Worm (Caenorhabditis elegans) whole organism, L3 larva: ENCODE results near the gene Y59H11AR.10.

ENCODE experiments used
- aly-2 ChIP-seq: fragments of 150-350 bp; optimal IDR thresholded peaks from 2 replicates; lab custom pipeline; 2014; ENCODE audit warnings: missing biosample characterization, missing genetic modification characterization
- ceh-28 ChIP-seq: fragments of 150-350 bp; optimal IDR thresholded peaks from 2 replicates; lab custom pipeline; 2014; ENCODE audit warnings: missing biosample characterization, missing genetic modification reagents, missing genetic modification characterization
- ceh-9 ChIP-seq: sonication (generic microtip); optimal IDR thresholded peaks from 2 replicates; lab custom pipeline; 2018; ENCODE audit warnings: missing biosample characterization, missing genetic modification characterization
- elt-2 ChIP-seq: sonication (generic microtip); optimal IDR thresholded peaks from 2 replicates; lab custom pipeline; 2016; ENCODE audit warnings: missing genetic modification reagents, mild to moderate bottlenecking, missing genetic modification characterization, missing compliant biosample characterization
- fos-1 ChIP-seq: fragments of 150-350 bp; optimal IDR thresholded peaks from 2 replicates; lab custom pipeline; 2014; ENCODE audit warnings: missing biosample characterization, missing genetic modification characterization
- nfya-1 ChIP-seq: sonication (generic microtip); optimal IDR thresholded peaks from 2 replicates; lab custom pipeline; 2017; ENCODE audit warnings: missing genetic modification characterization, mild to moderate bottlenecking, missing compliant biosample characterization, antibody characterized with exemption, moderate library complexity; ENCODE audit not compliant: insufficient read depth
- nhr-77 ChIP-seq: fragments of 150-350 bp; optimal IDR thresholded peaks from 2 replicates; lab custom pipeline; 2014; ENCODE audit warnings: missing biosample characterization, missing genetic modification characterization
- pha-4 ChIP-seq: fragments of 150-350 bp; optimal IDR thresholded peaks from 2 replicates; lab custom pipeline; 2014; ENCODE audit warnings: missing biosample characterization, missing genetic modification reagents, missing genetic modification characterization
- unc-62 ChIP-seq: fragments of 150-350 bp; sonication (generic microtip); optimal IDR thresholded peaks from 4 replicates; lab custom pipeline; 2014; ENCODE audit warnings: missing biosample characterization, missing genetic modification reagents, missing genetic modification characterization

- TF ChIP-seq fos-1 (no peak), ceh-9 (tag; lab: Kevin White, UChicago) (no peak), nfya-1 (tag; lab: Kevin White, UChicago) (no peak), unc-62 (no peak), elt-2 (no peak), nhr-77 (tag; lab: Kevin White, UChicago) (no peak), pha-4 (tag; lab: Kevin White, UChicago) (no peak), aly-2 (no peak), ceh-28 (tag; lab: Kevin White, UChicago) (no peak)
These were observed 5.2 kb downstream of the Y59H11AR.10 start for ce11 chrIV:8608204-8608603.
